Fruit fly (Drosophila melanogaster) whole organism, embryonic: ENCODE results near the gene CG9498.

Experiments
- Atf6 ChIP-seq: fragments of 200-800 bp; sonication (Bioruptor generic); IDR thresholded peaks from 2 replicates; pipeline ENCODE4 v1.3.6; 2022; ENCODE audit warnings: missing biosample characterization, missing genetic modification characterization
- BEAF-32 ChIP-seq: fragments of 200-800 bp; sonication (Bioruptor generic); optimal IDR thresholded peaks from 3 replicates; lab custom pipeline; 2017; ENCODE audit warnings: missing biosample characterization, missing genetic modification characterization, mild to moderate bottlenecking, moderate library complexity, missing genetic modification reagents
- BtbVII ChIP-seq: fragments of 200-800 bp; sonication (Bioruptor generic); optimal IDR thresholded peaks from 3 replicates; lab custom pipeline; 2017; ENCODE audit warnings: missing biosample characterization, mild to moderate bottlenecking, missing genetic modification characterization
- CG12104 ChIP-seq: fragments of 200-800 bp; sonication (Bioruptor generic); optimal IDR thresholded peaks from 3 replicates; lab custom pipeline; 2016; ENCODE audit warnings: missing biosample characterization, missing genetic modification characterization
- CG14441 ChIP-seq: fragments of 200-800 bp; sonication (Bioruptor generic); IDR thresholded peaks from 2 replicates; pipeline ENCODE4 v1.3.6; 2022; ENCODE audit warnings: missing biosample characterization, missing genetic modification characterization
- CG16779 ChIP-seq: fragments of 200-800 bp; sonication (Bioruptor generic); IDR thresholded peaks from 2 replicates; pipeline ENCODE4 v1.3.6; 2022; ENCODE audit warnings: missing biosample characterization, missing genetic modification characterization
- CG18011 ChIP-seq: fragments of 200-800 bp; sonication (Bioruptor generic); optimal IDR thresholded peaks from 2 replicates; lab custom pipeline; 2017; ENCODE audit warnings: missing biosample characterization, missing genetic modification characterization, mild to moderate bottlenecking, moderate library complexity, missing genotype
- CG2712 ChIP-seq: fragments of 200-800 bp; optimal IDR thresholded peaks from 3 replicates; lab custom pipeline; 2019; ENCODE audit warnings: missing biosample characterization, mild to moderate bottlenecking, missing genetic modification characterization, moderate library complexity
- CG2875 ChIP-seq: fragments of 200-800 bp; sonication (Bioruptor generic); optimal IDR thresholded peaks from 2 replicates; lab custom pipeline; 2017; ENCODE audit warnings: missing biosample characterization, mild to moderate bottlenecking, missing genetic modification characterization, missing genetic modification reagents
- CG3065 ChIP-seq: fragments of 200-800 bp; sonication (Bioruptor generic); optimal IDR thresholded peaks from 2 replicates; lab custom pipeline; 2016; ENCODE audit warnings: missing biosample characterization, missing genetic modification characterization
- CG4404 ChIP-seq: fragments of 200-800 bp; sonication (Bioruptor generic); IDR thresholded peaks from 2 replicates; pipeline ENCODE4 v1.3.6; 2022; ENCODE audit warnings: missing biosample characterization, missing genetic modification characterization
- CG5245 ChIP-seq: fragments of 200-800 bp; sonication (Bioruptor generic); optimal IDR thresholded peaks from 3 replicates; lab custom pipeline; 2016; ENCODE audit warnings: missing biosample characterization, missing genetic modification characterization
- CG6683 ChIP-seq: fragments of 200-800 bp; sonication (Bioruptor generic); optimal IDR thresholded peaks from 2 replicates; lab custom pipeline; 2017; ENCODE audit warnings: missing biosample characterization, mild to moderate bottlenecking, missing genetic modification characterization, missing genetic modification reagents
- CG9727 ChIP-seq: fragments of 200-800 bp; sonication (Bioruptor generic); optimal IDR thresholded peaks from 3 replicates; lab custom pipeline; 2017; ENCODE audit warnings: missing biosample characterization, mild to moderate bottlenecking, missing genetic modification characterization
- CG9797 ChIP-seq: fragments of 200-800 bp; sonication (Bioruptor generic); optimal IDR thresholded peaks from 3 replicates; lab custom pipeline; 2018; ENCODE audit warnings: missing biosample characterization, mild to moderate bottlenecking, missing genetic modification characterization
- Chrac-16 ChIP-seq: fragments of 200-800 bp; sonication (Bioruptor generic); optimal IDR thresholded peaks from 3 replicates; lab custom pipeline; 2016; ENCODE audit warnings: missing biosample characterization, missing genetic modification characterization
- CoRest ChIP-seq: fragments of 200-800 bp; sonication (Bioruptor generic); optimal IDR thresholded peaks from 3 replicates; lab custom pipeline; 2018; ENCODE audit warnings: missing biosample characterization, mild to moderate bottlenecking, missing genetic modification characterization, moderate library complexity
- Dbx ChIP-seq: fragments of 200-800 bp; sonication (Bioruptor generic); IDR thresholded peaks from 3 replicates; pipeline ENCODE4 v1.3.6; 2022; ENCODE audit warnings: missing biosample characterization, missing genetic modification characterization
- Doc3 ChIP-seq: fragments of 200-800 bp; sonication (Bioruptor generic); IDR thresholded peaks from 3 replicates; pipeline ENCODE4 v1.3.6; 2022; ENCODE audit warnings: missing biosample characterization, missing genetic modification characterization; ENCODE audit not compliant: partially characterized antibody
- E2f2 ChIP-seq: fragments of 200-800 bp; sonication (Bioruptor generic); IDR thresholded peaks from 2 replicates; pipeline ENCODE4 v1.3.6; 2022; ENCODE audit warnings: missing biosample characterization, missing genetic modification characterization
- Elba2 ChIP-seq: fragments of 200-800 bp; sonication (Bioruptor generic); optimal IDR thresholded peaks from 3 replicates; lab custom pipeline; 2016; ENCODE audit warnings: missing biosample characterization, missing genetic modification characterization
- Ets97D ChIP-seq: fragments of 200-800 bp; sonication (Bioruptor generic); optimal IDR thresholded peaks from 3 replicates; lab custom pipeline; 2016; ENCODE audit warnings: missing biosample characterization, missing genetic modification characterization
- Fer1 ChIP-seq: fragments of 200-800 bp; sonication (Bioruptor generic); optimal IDR thresholded peaks from 2 replicates; lab custom pipeline; 2017; ENCODE audit warnings: missing biosample characterization, mild to moderate bottlenecking, missing genetic modification characterization
- Fer3 ChIP-seq: fragments of 200-800 bp; sonication (Bioruptor generic); optimal IDR thresholded peaks from 2 replicates; lab custom pipeline; 2018; ENCODE audit warnings: missing biosample characterization, mild to moderate bottlenecking, missing genetic modification characterization, moderate library complexity
- Hmr ChIP-seq: fragments of 200-800 bp; sonication (Bioruptor generic); optimal IDR thresholded peaks from 3 replicates; lab custom pipeline; 2017; ENCODE audit warnings: mild to moderate bottlenecking, missing biosample characterization, missing genetic modification reagents, missing genetic modification characterization
- MTF-1 ChIP-seq: fragments of 200-800 bp; sonication (Bioruptor generic); optimal IDR thresholded peaks from 2 replicates; lab custom pipeline; 2018; ENCODE audit warnings: missing biosample characterization, mild to moderate bottlenecking, missing genetic modification characterization, borderline replicate concordance
- Myb ChIP-seq: fragments of 200-800 bp; sonication (Bioruptor generic); optimal IDR thresholded peaks from 2 replicates; lab custom pipeline; 2016; ENCODE audit warnings: missing biosample characterization, missing genetic modification characterization
- NFAT ChIP-seq: fragments of 200-800 bp; sonication (Bioruptor generic); IDR thresholded peaks from 2 replicates; pipeline ENCODE4 v1.3.6; 2022; ENCODE audit warnings: missing biosample characterization, missing genetic modification characterization
- Neu2 ChIP-seq: fragments of 200-800 bp; sonication (Bioruptor generic); optimal IDR thresholded peaks from 3 replicates; lab custom pipeline; 2016; ENCODE audit warnings: missing biosample characterization, missing genetic modification characterization, borderline replicate concordance
- Nf-YB ChIP-seq: fragments of 200-800 bp; sonication (Bioruptor generic); optimal IDR thresholded peaks from 3 replicates; lab custom pipeline; 2019; ENCODE audit warnings: missing biosample characterization, mild to moderate bottlenecking, missing genetic modification characterization, moderate library complexity
- Pdp1 ChIP-seq, 2 experiments: fragments of 200-800 bp; sonication (Bioruptor generic); optimal IDR thresholded peaks; 3 replicates each; lab custom pipeline; 2016; ENCODE audit warnings: missing biosample characterization in 2 of 2, missing genetic modification characterization in 2 of 2, mild to moderate bottlenecking in 1 of 2, moderate library complexity in 1 of 2
- Xbp1 ChIP-seq: fragments of 200-800 bp; sonication (Bioruptor generic); optimal IDR thresholded peaks from 3 replicates; lab custom pipeline; 2016; ENCODE audit warnings: missing biosample characterization, mild to moderate bottlenecking, missing genetic modification characterization
- amos ChIP-seq: fragments of 200-800 bp; sonication (Bioruptor generic); IDR thresholded peaks from 2 replicates; pipeline ENCODE4 v1.3.6; 2022; ENCODE audit warnings: missing biosample characterization, missing genetic modification characterization; ENCODE audit not compliant: partially characterized antibody
- ap ChIP-seq: fragments of 200-800 bp; sonication (Bioruptor generic); IDR thresholded peaks from 2 replicates; pipeline ENCODE4 v1.3.6; 2022; ENCODE audit warnings: missing biosample characterization, missing genetic modification characterization
- bigmax ChIP-seq: fragments of 200-800 bp; sonication (Bioruptor generic); optimal IDR thresholded peaks from 2 replicates; lab custom pipeline; 2018; ENCODE audit warnings: missing biosample characterization, mild to moderate bottlenecking, missing genetic modification characterization
- cwo ChIP-seq: fragments of 200-800 bp; sonication (Bioruptor generic); optimal IDR thresholded peaks from 3 replicates; lab custom pipeline; 2017; ENCODE audit warnings: missing biosample characterization, missing genetic modification characterization, mild to moderate bottlenecking, moderate library complexity, missing genetic modification reagents
- fu2 ChIP-seq: fragments of 200-800 bp; sonication (Bioruptor generic); optimal IDR thresholded peaks from 2 replicates; lab custom pipeline; 2016; ENCODE audit warnings: missing biosample characterization, missing genetic modification characterization
- hbn ChIP-seq: fragments of 200-800 bp; sonication (Bioruptor generic); IDR thresholded peaks from 2 replicates; pipeline ENCODE4 v1.3.6; 2022; ENCODE audit warnings: missing biosample characterization, missing genetic modification characterization; ENCODE audit not compliant: partially characterized antibody
- inv ChIP-seq: fragments of 200-800 bp; sonication (Bioruptor generic); IDR thresholded peaks from 2 replicates; pipeline ENCODE4 v1.3.6; 2022; ENCODE audit warnings: missing biosample characterization, missing genetic modification characterization; ENCODE audit not compliant: partially characterized antibody
- jing ChIP-seq: fragments of 200-800 bp; sonication (Bioruptor generic); optimal IDR thresholded peaks from 2 replicates; lab custom pipeline; 2018; ENCODE audit warnings: missing biosample characterization, mild to moderate bottlenecking, missing genetic modification characterization
- ken ChIP-seq: fragments of 200-800 bp; sonication (Bioruptor generic); IDR thresholded peaks from 3 replicates; pipeline ENCODE4 v1.3.6; 2022; ENCODE audit warnings: missing biosample characterization, missing genetic modification characterization
- lilli ChIP-seq: fragments of 200-800 bp; sonication (Bioruptor generic); optimal IDR thresholded peaks from 3 replicates; lab custom pipeline; 2016; ENCODE audit warnings: missing biosample characterization, missing genetic modification characterization
- nerfin-1 ChIP-seq: fragments of 200-800 bp; sonication (Bioruptor generic); optimal IDR thresholded peaks from 3 replicates; lab custom pipeline; 2019; ENCODE audit warnings: missing biosample characterization, mild to moderate bottlenecking, missing genetic modification characterization, moderate library complexity
- psq ChIP-seq: fragments of 200-800 bp; sonication (Bioruptor generic); optimal IDR thresholded peaks from 2 replicates; lab custom pipeline; 2017; ENCODE audit warnings: missing biosample characterization, missing genetic modification characterization
- pzg ChIP-seq: fragments of 200-800 bp; sonication (Bioruptor generic); optimal IDR thresholded peaks from 3 replicates; lab custom pipeline; 2018; ENCODE audit warnings: missing biosample characterization, mild to moderate bottlenecking, missing genetic modification characterization, moderate library complexity
- row ChIP-seq: fragments of 200-800 bp; sonication (Bioruptor generic); IDR thresholded peaks from 3 replicates; pipeline ENCODE4 v1.3.6; 2022; ENCODE audit warnings: missing biosample characterization, missing genetic modification characterization
- stwl ChIP-seq: fragments of 200-800 bp; sonication (Bioruptor generic); optimal IDR thresholded peaks from 3 replicates; lab custom pipeline; 2018; ENCODE audit warnings: missing biosample characterization, mild to moderate bottlenecking, missing genetic modification characterization, moderate library complexity

The CG9498 gene

dm6 chr2L:6343084-6343873, 7.6 kb downstream of the CG9498 start (continued):
- TF ChIP-seq Hmr (GFP tag; lab: Kevin White, UChicago) (peak; percentile 2), Elba2 (GFP tag; lab: Kevin White, UChicago) (peak; percentile 85), fu2 (GFP tag; lab: Kevin White, UChicago) (no peak), NFAT (GFP tag; lab: Robert Waterston, UW) (peak; percentile 87), CG5245 (GFP tag; lab: Kevin White, UChicago) (no peak), Ets97D (peak; percentile 31), CG2712 (tag; lab: Kevin White, UChicago) (peak; percentile 17), CG18011 (GFP tag; lab: Kevin White, UChicago) (peak; percentile 98), E2f2 (GFP tag; lab: Robert Waterston, UW) (peak; percentile 99), Neu2 (GFP tag; lab: Kevin White, UChicago) (peak; percentile 27), Nf-YB (GFP tag; lab: Kevin White, UChicago) (no peak), ap (GFP tag; lab: Robert Waterston, UW) (no peak), Myb (peak; percentile 34), bigmax (GFP tag; lab: Kevin White, UChicago) (no peak), CG16779 (GFP tag; lab: Robert Waterston, UW) (0 out of 2 replicates have a peak, but pooled peaks have one; percentile 31), CG14441 (GFP tag; lab: Robert Waterston, UW) (peak; percentile 43; the same call in 1 of the 2 replicates), row (GFP tag; lab: Robert Waterston, UW) (peak; percentile 14; the same call in 1 of the 3 replicates), nerfin-1 (tag; lab: Kevin White, UChicago) (peak; percentile 68), ken (GFP tag; lab: Robert Waterston, UW) (0 out of 3 replicates have a peak, but pooled peaks have one; percentile 19), hbn (GFP tag; lab: Robert Waterston, UW) (0 out of 2 replicates have a peak, but pooled peaks have one; percentile 20), cwo (GFP tag; lab: Kevin White, UChicago) (peak; percentile 47), inv (GFP tag; lab: Robert Waterston, UW) (no peak), Fer3 (no peak), BEAF-32 (peak; percentile 33), Atf6 (no peak), Xbp1 (peak; percentile 12), psq (no peak), CG3065 (GFP tag; lab: Kevin White, UChicago) (no peak), CG9727 (GFP tag; lab: Kevin White, UChicago) (peak; percentile 10), MTF-1 (GFP tag; lab: Kevin White, UChicago) (no peak), amos (GFP tag; lab: Robert Waterston, UW) (peak; percentile 44; the same call in 1 of the 2 replicates), Dbx (peak; percentile 48; the same call in 1 of the 3 replicates), Doc3 (no peak), lilli (GFP tag; lab: Kevin White, UChicago) (no peak), Fer1 (GFP tag; lab: Kevin White, UChicago) (peak; percentile 20), CoRest (peak; percentile 34), CG6683 (GFP tag; lab: Kevin White, UChicago) (no peak), Chrac-16 (no peak), CG2875 (GFP tag; lab: Kevin White, UChicago) (no peak), stwl (tag; lab: Kevin White, UChicago) (peak; percentile 65), Pdp1 (GFP tag; optimal IDR thresholded peaks at IDR 0.05; lab: Kevin White, UChicago) (peak in 1 of 2 experiments; percentile 99), CG4404 (GFP tag; lab: Robert Waterston, UW) (no peak), CG9797 (GFP tag; lab: Kevin White, UChicago) (peak; percentile 44), jing (GFP tag; lab: Kevin White, UChicago) (no peak), CG12104 (GFP tag; lab: Kevin White, UChicago) (no peak), BtbVII (GFP tag; lab: Kevin White, UChicago) (no peak), pzg (GFP tag; lab: Kevin White, UChicago) (peak; percentile 90)
